Worm (Caenorhabditis elegans) whole organism, L1 larva: ENCODE measurements around the gene gpx-4.

Experiments used
- C04F5.9 ChIP-seq: sonication (generic microtip); optimal IDR thresholded peaks from 2 replicates; lab custom pipeline; 2016; ENCODE audit warnings: missing genetic modification characterization, missing compliant biosample characterization
- C16A3.4 ChIP-seq: fragments of 150-350 bp; optimal IDR thresholded peaks from 2 replicates; lab custom pipeline; 2014; ENCODE audit warnings: missing biosample characterization, missing genetic modification characterization
- C34B4.2 ChIP-seq: sonication (generic microtip); optimal IDR thresholded peaks from 2 replicates; lab custom pipeline; 2017; ENCODE audit warnings: mild to moderate bottlenecking, missing genetic modification characterization, missing compliant biosample characterization
- F16B12.6 ChIP-seq: fragments of 150-350 bp; optimal IDR thresholded peaks from 2 replicates; lab custom pipeline; 2014; ENCODE audit warnings: missing biosample characterization, missing genetic modification characterization
- Y116A8C.19 ChIP-seq: sonication (generic microtip); optimal IDR thresholded peaks from 2 replicates; lab custom pipeline; 2016; ENCODE audit warnings: missing compliant biosample characterization, missing genetic modification characterization, borderline replicate concordance
- aly-2 ChIP-seq: fragments of 150-350 bp; optimal IDR thresholded peaks from 2 replicates; lab custom pipeline; 2014; ENCODE audit warnings: missing biosample characterization, missing genetic modification characterization
- blmp-1 ChIP-seq: fragments of 150-350 bp; optimal IDR thresholded peaks from 2 replicates; lab custom pipeline; 2014; ENCODE audit warnings: missing biosample characterization, missing genetic modification characterization
- ceh-63 ChIP-seq: fragments of 200-800 bp; sonication (Bioruptor generic); optimal IDR thresholded peaks from 2 replicates; lab custom pipeline; 2018; ENCODE audit warnings: mild to moderate bottlenecking, missing genetic modification characterization, missing compliant biosample characterization
- ceh-8 ChIP-seq: fragments of 200-800 bp; sonication (Bioruptor generic); optimal IDR thresholded peaks from 2 replicates; lab custom pipeline; 2018; ENCODE audit warnings: mild to moderate bottlenecking, missing genetic modification characterization, moderate library complexity, missing compliant biosample characterization
- ceh-82 ChIP-seq, 3 experiments: fragments of 150-350 bp in 1 of 3; sonication (generic microtip) in 2 of 3; optimal IDR thresholded peaks; 2 replicates each; lab custom pipeline; 2014 to 2017; ENCODE audit warnings: missing biosample characterization in 3 of 3, missing genetic modification characterization in 3 of 3
- ces-1 ChIP-seq: fragments of 150-350 bp; optimal IDR thresholded peaks from 2 replicates; lab custom pipeline; 2014; ENCODE audit warnings: missing biosample characterization, missing genetic modification reagents, missing genetic modification characterization
- dpl-1 ChIP-seq, 3 experiments: fragments of 150-350 bp in 2 of 3; sonication (generic microtip) in 1 of 3; optimal IDR thresholded peaks; 2 replicates each; lab custom pipeline; 2014 to 2017; ENCODE audit warnings: missing biosample characterization in 3 of 3, missing genetic modification characterization in 3 of 3, missing genetic modification reagents in 3 of 3
- dsc-1 ChIP-seq: sonication (generic microtip); optimal IDR thresholded peaks from 2 replicates; lab custom pipeline; 2016; ENCODE audit warnings: mild to moderate bottlenecking, missing genetic modification characterization, missing compliant biosample characterization
- efl-1 ChIP-seq, 4 experiments: fragments of 150-350 bp; optimal IDR thresholded peaks in 3 of 4; peaks in 1 of 4; 1 replicate in 1 of 4; 2 replicates in 3 of 4; lab custom pipeline; 2014; ENCODE audit warnings: missing biosample characterization in 2 of 4, missing genetic modification characterization in 2 of 4, missing genetic modification reagents in 2 of 4
- efl-3 ChIP-seq: fragments of 200-800 bp; sonication (Bioruptor generic); optimal IDR thresholded peaks from 2 replicates; lab custom pipeline; 2018; ENCODE audit warnings: mild to moderate bottlenecking, missing genetic modification characterization, missing compliant biosample characterization
- elt-2 ChIP-seq: sonication (generic microtip); optimal IDR thresholded peaks from 2 replicates; lab custom pipeline; 2016; ENCODE audit warnings: missing genetic modification characterization, mild to moderate bottlenecking, inconsistent platforms, missing compliant biosample characterization, missing genetic modification reagents
- elt-3 ChIP-seq, 6 experiments: fragments of 150-350 bp in 1 of 6; sonication (generic microtip); optimal IDR thresholded peaks; 2 replicates each; lab custom pipeline; 2017 to 2018; ENCODE audit warnings: missing biosample characterization in 6 of 6, missing genetic modification characterization in 6 of 6, inconsistent platforms in 1 of 6
- fkh-10 ChIP-seq: sonication (generic microtip); optimal IDR thresholded peaks from 2 replicates; lab custom pipeline; 2017; ENCODE audit warnings: missing biosample characterization, missing genetic modification reagents, missing genetic modification characterization
- fkh-4 ChIP-seq: sonication (generic microtip); optimal IDR thresholded peaks from 2 replicates; lab custom pipeline; 2016; ENCODE audit warnings: missing compliant biosample characterization, missing genetic modification characterization, borderline replicate concordance
- fkh-8 ChIP-seq: sonication (generic microtip); optimal IDR thresholded peaks from 2 replicates; lab custom pipeline; 2016; ENCODE audit warnings: mild to moderate bottlenecking, missing genetic modification characterization, missing compliant biosample characterization
- grh-1 ChIP-seq: fragments of 200-800 bp; sonication (Bioruptor generic); IDR thresholded peaks from 2 replicates; pipeline ENCODE4 v1.3.6; 2022; ENCODE audit warnings: missing genetic modification reagents, missing genetic modification characterization, missing compliant biosample characterization
- hlh-4 ChIP-seq: sonication (generic microtip); optimal IDR thresholded peaks from 2 replicates; lab custom pipeline; 2016; ENCODE audit warnings: mild to moderate bottlenecking, missing genetic modification characterization, missing compliant biosample characterization
- hpl-2 ChIP-seq: fragments of 150-350 bp; optimal IDR thresholded peaks from 2 replicates; lab custom pipeline; 2014; ENCODE audit warnings: missing biosample characterization, missing genetic modification reagents, missing genetic modification characterization
- irx-1 ChIP-seq: sonication (generic microtip); optimal IDR thresholded peaks from 2 replicates; lab custom pipeline; 2016; ENCODE audit warnings: missing genetic modification characterization, missing compliant biosample characterization
- isw-1 ChIP-seq: fragments of 200-800 bp; sonication (Bioruptor generic); IDR thresholded peaks from 2 replicates; pipeline ENCODE4 v1.3.6; 2022; ENCODE audit warnings: missing genetic modification characterization, missing compliant biosample characterization
- jun-1 ChIP-seq: fragments of 150-350 bp; optimal IDR thresholded peaks from 2 replicates; lab custom pipeline; 2014; ENCODE audit warnings: missing biosample characterization, missing genetic modification reagents, missing genetic modification characterization
- lin-13 ChIP-seq: fragments of 150-350 bp; optimal IDR thresholded peaks from 2 replicates; lab custom pipeline; 2014; ENCODE audit warnings: missing biosample characterization, missing genetic modification reagents, missing genetic modification characterization
- lin-35 ChIP-seq, 2 experiments: fragments of 150-350 bp; optimal IDR thresholded peaks; 2 replicates each; lab custom pipeline; 2014; ENCODE audit warnings: missing biosample characterization in 2 of 2, missing genetic modification characterization in 2 of 2, missing genetic modification reagents in 2 of 2
- lir-3 ChIP-seq: sonication (generic microtip); optimal IDR thresholded peaks from 2 replicates; lab custom pipeline; 2016; ENCODE audit warnings: mild to moderate bottlenecking, missing genetic modification characterization, moderate library complexity, missing compliant biosample characterization; ENCODE audit not compliant: poor library complexity
- mdl-1 ChIP-seq, 2 experiments: fragments of 150-350 bp; optimal IDR thresholded peaks; 2 replicates each; lab custom pipeline; 2014 to 2017; ENCODE audit warnings: missing biosample characterization in 2 of 2, missing genetic modification characterization in 2 of 2, inconsistent platforms in 1 of 2
- mef-2 ChIP-seq: fragments of 150-350 bp; optimal IDR thresholded peaks from 2 replicates; lab custom pipeline; 2014; ENCODE audit warnings: missing biosample characterization, missing genetic modification characterization
- nhr-19 ChIP-seq: fragments of 200-800 bp; sonication (Bioruptor generic); conservative IDR thresholded peaks from 2 replicates; pipeline ENCODE4 v1.3.6; 2022; ENCODE audit warnings: missing genetic modification characterization, missing compliant biosample characterization
- nhr-237 ChIP-seq: fragments of 150-350 bp; optimal IDR thresholded peaks from 2 replicates; lab custom pipeline; 2014; ENCODE audit warnings: missing biosample characterization, missing genetic modification characterization
- nhr-47 ChIP-seq: sonication (generic microtip); optimal IDR thresholded peaks from 2 replicates; lab custom pipeline; 2016; ENCODE audit warnings: mild to moderate bottlenecking, missing genetic modification characterization, moderate library complexity, missing compliant biosample characterization
- nhr-76 ChIP-seq: sonication (generic microtip); optimal IDR thresholded peaks from 2 replicates; lab custom pipeline; 2017; ENCODE audit warnings: missing biosample characterization, missing genetic modification characterization
- nhr-84 ChIP-seq: sonication (generic microtip); optimal IDR thresholded peaks from 2 replicates; lab custom pipeline; 2017; ENCODE audit warnings: missing biosample characterization, missing genetic modification characterization
- nhr-85 ChIP-seq: sonication (generic microtip); peaks from one replicate; lab custom pipeline; 2016; ENCODE audit warnings: missing genetic modification characterization, inconsistent platforms, missing compliant biosample characterization
- nhr-90 ChIP-seq: sonication (generic microtip); optimal IDR thresholded peaks from 2 replicates; lab custom pipeline; 2016; ENCODE audit warnings: mild to moderate bottlenecking, missing genetic modification characterization, missing compliant biosample characterization; ENCODE audit not compliant: poor library complexity
- pqm-1 ChIP-seq: sonication (generic microtip); optimal IDR thresholded peaks from 3 replicates; lab custom pipeline; 2017; ENCODE audit warnings: missing biosample characterization, missing genetic modification characterization
- rnt-1 ChIP-seq: sonication (generic microtip); optimal IDR thresholded peaks from 2 replicates; lab custom pipeline; 2016; ENCODE audit warnings: mild to moderate bottlenecking, missing genetic modification characterization, moderate library complexity, missing compliant biosample characterization
- skn-1 ChIP-seq: fragments of 150-350 bp; optimal IDR thresholded peaks from 2 replicates; lab custom pipeline; 2014; ENCODE audit warnings: missing biosample characterization, missing genetic modification characterization
- snpc-4 ChIP-seq: fragments of 150-350 bp; optimal IDR thresholded peaks from 2 replicates; lab custom pipeline; 2014; ENCODE audit warnings: missing biosample characterization, missing genetic modification characterization
- snu-23 ChIP-seq: sonication (generic microtip); optimal IDR thresholded peaks from 2 replicates; lab custom pipeline; 2016; ENCODE audit warnings: missing genetic modification characterization, missing compliant biosample characterization
- sox-4 ChIP-seq: sonication (generic microtip); optimal IDR thresholded peaks from 2 replicates; lab custom pipeline; 2016; ENCODE audit warnings: missing genetic modification characterization, missing compliant biosample characterization
- sup-37 ChIP-seq: fragments of 200-800 bp; sonication (Bioruptor generic); optimal IDR thresholded peaks from 2 replicates; lab custom pipeline; 2018; ENCODE audit warnings: mild to moderate bottlenecking, missing genetic modification characterization, missing compliant biosample characterization
- tlp-1 ChIP-seq: fragments of 150-350 bp; optimal IDR thresholded peaks from 2 replicates; lab custom pipeline; 2014; ENCODE audit warnings: missing biosample characterization, missing genetic modification characterization
- unc-130 ChIP-seq: fragments of 150-350 bp; optimal IDR thresholded peaks from 2 replicates; lab custom pipeline; 2017; ENCODE audit warnings: missing biosample characterization, missing genetic modification characterization, inconsistent platforms
- unc-30 ChIP-seq: sonication (generic microtip); optimal IDR thresholded peaks from 2 replicates; lab custom pipeline; 2017; ENCODE audit warnings: missing biosample characterization, missing genetic modification characterization
- unc-86 ChIP-seq: sonication (generic microtip); optimal IDR thresholded peaks from 2 replicates; lab custom pipeline; 2016; ENCODE audit warnings: missing genetic modification characterization, missing compliant biosample characterization
- vab-15 ChIP-seq: sonication (generic microtip); optimal IDR thresholded peaks from 2 replicates; lab custom pipeline; 2017; ENCODE audit warnings: missing genotype, mild to moderate bottlenecking, missing genetic modification characterization, missing compliant biosample characterization
- xbp-1 ChIP-seq: sonication (generic microtip); optimal IDR thresholded peaks from 2 replicates; lab custom pipeline; 2016; ENCODE audit warnings: missing genetic modification characterization, missing compliant biosample characterization
- zag-1 ChIP-seq: fragments of 150-350 bp; optimal IDR thresholded peaks from 2 replicates; lab custom pipeline; 2014; ENCODE audit warnings: missing biosample characterization, missing genetic modification characterization
- zip-4 ChIP-seq: fragments of 200-800 bp; sonication (Bioruptor generic); optimal IDR thresholded peaks from 2 replicates; lab custom pipeline; 2018; ENCODE audit warnings: mild to moderate bottlenecking, missing genetic modification characterization, moderate library complexity, missing compliant biosample characterization

gpx-4 gene

ce11 chrIV:2676281-2676680 lies 1.5 kb upstream of the gpx-4 start, which contains the start of gene Y94H6A.3 (continued):
- TF ChIP-seq mdl-1 (tag; optimal IDR thresholded peaks at IDR 0.05; lab: Kevin White, UChicago) (peak in 1 of 2 experiments; percentile 70), jun-1 (tag; lab: Kevin White, UChicago) (peak; percentile 91), ceh-63 (no peak), snpc-4 (peak; percentile 77), sup-37 (peak; percentile 78), efl-3 (GFP tag; lab: Kevin White, UChicago) (peak; percentile 22), lir-3 (tag; lab: Kevin White, UChicago) (no peak), nhr-76 (tag; lab: Kevin White, UChicago) (no peak), rnt-1 (peak; percentile 96), C34B4.2 (tag; lab: Kevin White, UChicago) (peak; percentile 65), dsc-1 (tag; lab: Kevin White, UChicago) (peak; percentile 96), mef-2 (tag; lab: Kevin White, UChicago) (no peak), zip-4 (peak; percentile 86), unc-130 (tag; lab: Kevin White, UChicago) (peak; percentile 83), nhr-237 (tag; lab: Kevin White, UChicago) (peak; percentile 9), C04F5.9 (tag; lab: Kevin White, UChicago) (peak; percentile 82), snu-23 (peak; percentile 96), irx-1 (tag; lab: Kevin White, UChicago) (peak; percentile 91), elt-3 (tag; optimal IDR thresholded peaks at IDR 0.05; lab: Kevin White, UChicago) (peak in 2 of 6 experiments; percentile 78 to 88), Y116A8C.19 (no peak), nhr-84 (tag; lab: Kevin White, UChicago) (no peak), lin-13 (peak; percentile 95), hpl-2 (GFP tag; lab: Kevin White, UChicago) (peak; percentile 20), dpl-1 (GFP tag; optimal IDR thresholded peaks at IDR 0.05; lab: Kevin White, UChicago) (peak; percentile 99), sox-4 (tag; lab: Kevin White, UChicago) (peak; percentile 85), elt-2 (tag; lab: Kevin White, UChicago) (peak; percentile 68), ces-1 (GFP tag; lab: Kevin White, UChicago) (no peak), tlp-1 (tag; lab: Kevin White, UChicago) (no peak), pqm-1 (tag; lab: Kevin White, UChicago) (no peak), zag-1 (tag; lab: Kevin White, UChicago) (no peak), grh-1 (GFP tag; lab: Robert Waterston, UW) (peak; percentile 92), isw-1 (GFP tag; lab: Robert Waterston, UW) (peak; percentile 95), ceh-8 (peak; percentile 87), nhr-90 (tag; lab: Kevin White, UChicago) (peak; percentile 93), nhr-85 (tag; lab: Kevin White, UChicago) (peak; percentile 92), fkh-4 (tag; lab: Kevin White, UChicago) (peak; percentile 70), skn-1 (peak; percentile 92), C16A3.4 (tag; lab: Kevin White, UChicago) (peak; percentile 87), F16B12.6 (tag; lab: Kevin White, UChicago) (peak; percentile 69), aly-2 (peak; percentile 62), efl-1 (optimal IDR thresholded peaks at IDR 0.05; lab: Kevin White, UChicago) (peak; percentile 97 to 99), efl-1 (GFP tag; optimal IDR thresholded peaks at IDR 0.05 in 1 of 2; lab: Kevin White, UChicago) (peak; percentile 99 to 100), nhr-19 (GFP tag; lab: Robert Waterston, UW) (peak; percentile 94), hlh-4 (tag; lab: Kevin White, UChicago) (no peak), lin-35 (GFP tag; optimal IDR thresholded peaks at IDR 0.05; lab: Kevin White, UChicago) (peak; percentile 99), blmp-1 (tag; lab: Kevin White, UChicago) (peak; percentile 59), xbp-1 (peak; percentile 92), fkh-8 (peak; percentile 87), unc-86 (tag; lab: Kevin White, UChicago) (peak; percentile 93), vab-15 (tag; lab: Kevin White, UChicago) (no peak), nhr-47 (tag; lab: Kevin White, UChicago) (peak; percentile 97), ceh-82 (tag; optimal IDR thresholded peaks at IDR 0.05; lab: Kevin White, UChicago) (peak; percentile 96 to 98 (median 97)), unc-30 (tag; lab: Kevin White, UChicago) (no peak), fkh-10 (peak; percentile 63)
